Worm (Caenorhabditis elegans): ENCODE results near the gene F39E9.6.

DNA sequence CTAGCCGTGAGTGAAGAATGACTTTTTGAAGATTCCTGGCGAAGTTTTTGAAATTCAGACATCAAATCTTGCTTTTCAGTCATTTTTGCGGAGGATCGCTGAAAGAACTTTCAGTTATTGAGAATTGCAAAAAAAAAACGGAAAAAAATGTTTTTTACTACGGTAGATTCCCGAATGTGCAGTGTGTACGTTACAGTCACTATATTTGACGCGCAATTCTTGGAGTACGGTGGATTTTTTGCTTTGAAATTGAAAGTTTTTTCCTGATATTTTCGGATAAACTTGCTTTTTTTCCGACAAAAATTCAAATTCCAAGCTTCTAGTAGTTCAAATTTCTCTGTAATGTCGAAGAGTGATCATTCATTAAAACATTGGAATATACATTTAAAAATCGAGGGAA lies 28.6 kb upstream of the F39E9.6 start, which contains the start of gene F14D2.11:
- TF ChIP-seq dpl-1 (GFP tag; optimal IDR thresholded peaks at IDR 0.05) = no peak
- TF ChIP-seq mxl-1 (tag; optimal IDR thresholded peaks at IDR 0.05) = no peak
- no peak for TF ChIP-seq sdz-38 (tag; optimal IDR thresholded peaks at IDR 0.05)
- no peak for TF ChIP-seq dox-1 (GFP tag; IDR thresholded peaks at IDR 0.05)
- TF ChIP-seq unc-130 (GFP tag; optimal IDR thresholded peaks at IDR 0.05) = no peak
- no peak for TF ChIP-seq lin-54 (GFP tag; optimal IDR thresholded peaks at IDR 0.05)
- TF ChIP-seq ztf-25 (GFP tag; IDR thresholded peaks at IDR 0.05) = no peak

All from whole organism, young adult.